Fruit fly (Drosophila melanogaster): ENCODE results near the gene Oatp30B.

- TF ChIP-seq Dll (optimal IDR thresholded peaks at IDR 0.05) (no peak), usp (GFP tag; optimal IDR thresholded peaks at IDR 0.05) (no peak), pan (optimal IDR thresholded peaks at IDR 0.05) (no peak), EcR (GFP tag; optimal IDR thresholded peaks at IDR 0.05) (no peak)
Observed at dm6 chr2L:9498185-9498984, 22.6 kb upstream of the Oatp30B start.

All from whole organism.